Worm (Caenorhabditis elegans): Measurements from ENCODE around the gene pat-2.

DNA sequence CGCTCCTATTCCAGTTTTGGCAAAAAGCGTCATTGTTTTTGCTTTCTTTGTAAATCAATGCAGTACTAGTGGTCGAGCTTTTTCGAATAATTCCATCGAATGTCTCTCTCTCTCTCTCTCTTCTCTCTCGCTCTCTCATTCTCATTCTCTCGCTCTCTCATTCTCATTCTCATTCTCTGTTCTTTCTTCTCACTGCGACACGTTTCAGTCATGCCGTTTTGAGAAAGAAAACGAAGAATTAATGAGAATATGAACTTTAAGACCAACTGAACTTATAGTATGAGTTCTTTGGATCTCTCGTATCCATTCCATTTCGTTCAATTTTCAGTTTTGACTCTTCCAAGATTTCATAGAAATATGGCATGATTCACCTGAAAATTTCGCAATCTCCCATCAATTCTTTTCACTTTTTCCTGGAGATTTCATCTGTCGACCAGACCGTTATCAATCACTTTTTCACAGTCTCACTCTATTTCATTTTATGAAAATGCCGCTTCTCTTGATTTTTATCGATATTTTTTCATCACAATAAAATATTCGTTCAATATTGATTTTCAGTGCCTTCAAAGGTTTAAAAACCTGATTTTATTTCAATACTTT, 46.2 kb upstream of the pat-2 start:
- no peak for TF ChIP-seq lin-15B (tag; optimal IDR thresholded peaks at IDR 0.05)
- TF ChIP-seq nhr-25 (tag; optimal IDR thresholded peaks at IDR 0.05; ENCODE audit: borderline replicate concordance, insufficient read depth): no peak
- no peak for TF ChIP-seq mep-1 (tag; optimal IDR thresholded peaks at IDR 0.05)
- no peak for TF ChIP-seq daf-8 (GFP tag; IDR thresholded peaks at IDR 0.05)
- no peak for TF ChIP-seq ceh-32 (tag; optimal IDR thresholded peaks at IDR 0.05; ENCODE audit: poor library complexity)
- TF ChIP-seq rbr-2 (tag; optimal IDR thresholded peaks at IDR 0.05): no peak
- TF ChIP-seq nhr-11 (tag; optimal IDR thresholded peaks at IDR 0.05): peak; percentile 5
- TF ChIP-seq aly-2 (tag; optimal IDR thresholded peaks at IDR 0.05): no peak
- TF ChIP-seq nhr-48 (tag; optimal IDR thresholded peaks at IDR 0.05): peak; percentile 10
- TF ChIP-seq F26F4.8 (GFP tag; conservative IDR thresholded peaks at IDR 0.05): no peak
- TF ChIP-seq unc-130 (GFP tag; optimal IDR thresholded peaks at IDR 0.05): no peak

Data from whole organism, L4 larva.